Fruit fly (Drosophila melanogaster) whole organism, embryonic: ENCODE measurements around the gene Spn38F.

Experiments
- Ada2b ChIP-seq: fragments of 200-800 bp; sonication (Bioruptor generic); IDR thresholded peaks from 2 replicates; pipeline ENCODE4 v1.3.6; 2022; ENCODE audit warnings: missing biosample characterization, missing genetic modification characterization
- Adf1 ChIP-seq: fragments of 200-800 bp; sonication (Bioruptor generic); IDR thresholded peaks from 2 replicates; pipeline ENCODE4 v1.3.6; 2022; ENCODE audit warnings: missing biosample characterization, missing genetic modification characterization
- B-H1 ChIP-seq: fragments of 200-800 bp; sonication (Bioruptor generic); IDR thresholded peaks from 3 replicates; pipeline ENCODE4 v1.3.6; 2022; ENCODE audit warnings: missing biosample characterization, missing genetic modification characterization
- B-H2 ChIP-seq: fragments of 200-800 bp; sonication (Bioruptor generic); optimal IDR thresholded peaks from 2 replicates; lab custom pipeline; 2018; ENCODE audit warnings: missing biosample characterization, mild to moderate bottlenecking, missing genetic modification characterization
- Blimp-1 ChIP-seq: fragments of 200-800 bp; sonication (Bioruptor generic); optimal IDR thresholded peaks from 3 replicates; lab custom pipeline; 2018; ENCODE audit warnings: missing biosample characterization, missing genetic modification characterization, mild to moderate bottlenecking, moderate library complexity, missing genetic modification reagents
- Bteb2 ChIP-seq: fragments of 200-800 bp; sonication (Bioruptor generic); optimal IDR thresholded peaks from 2 replicates; lab custom pipeline; 2016; ENCODE audit warnings: missing biosample characterization, missing genetic modification characterization
- CG1024 ChIP-seq: fragments of 200-800 bp; sonication (Bioruptor generic); IDR thresholded peaks from 2 replicates; pipeline ENCODE4 v1.3.6; 2022; ENCODE audit warnings: missing biosample characterization, missing genetic modification characterization
- CG10959 ChIP-seq: fragments of 200-800 bp; sonication (Bioruptor generic); IDR thresholded peaks from 2 replicates; pipeline ENCODE4 v1.3.6; 2022; ENCODE audit warnings: missing biosample characterization, missing genetic modification characterization
- CG12942 ChIP-seq: fragments of 200-800 bp; sonication (Bioruptor generic); optimal IDR thresholded peaks from 3 replicates; lab custom pipeline; 2016; ENCODE audit warnings: missing biosample characterization, missing genetic modification characterization
- CG13123 ChIP-seq: fragments of 200-800 bp; sonication (Bioruptor generic); optimal IDR thresholded peaks from 2 replicates; lab custom pipeline; 2016; ENCODE audit warnings: missing biosample characterization, missing genetic modification characterization
- CG13424 ChIP-seq: fragments of 200-800 bp; sonication (Bioruptor generic); optimal IDR thresholded peaks from 2 replicates; lab custom pipeline; 2019; ENCODE audit warnings: missing biosample characterization, mild to moderate bottlenecking, missing genetic modification characterization, moderate library complexity
- CG13894 ChIP-seq: fragments of 200-800 bp; sonication (Bioruptor generic); optimal IDR thresholded peaks from 3 replicates; lab custom pipeline; 2018; ENCODE audit warnings: missing biosample characterization, mild to moderate bottlenecking, missing genetic modification characterization, moderate library complexity
- CG14667 ChIP-seq: fragments of 200-800 bp; sonication (Bioruptor generic); IDR thresholded peaks from 2 replicates; pipeline ENCODE4 v1.3.6; 2022; ENCODE audit warnings: missing biosample characterization, missing genetic modification characterization
- CG14710 ChIP-seq: fragments of 200-800 bp; sonication (Bioruptor generic); optimal IDR thresholded peaks from 3 replicates; lab custom pipeline; 2019; ENCODE audit warnings: missing biosample characterization, mild to moderate bottlenecking, missing genetic modification characterization, moderate library complexity
- CG1602 ChIP-seq: fragments of 200-800 bp; sonication (Bioruptor generic); optimal IDR thresholded peaks from 3 replicates; lab custom pipeline; 2016; ENCODE audit warnings: missing biosample characterization, missing genetic modification characterization
- CG17385 ChIP-seq: fragments of 200-800 bp; sonication (Bioruptor generic); optimal IDR thresholded peaks from 3 replicates; lab custom pipeline; 2018; ENCODE audit warnings: missing biosample characterization, mild to moderate bottlenecking, missing genetic modification characterization
- CG18619 ChIP-seq: fragments of 200-800 bp; sonication (Bioruptor generic); optimal IDR thresholded peaks from 3 replicates; lab custom pipeline; 2017; ENCODE audit warnings: missing biosample characterization, mild to moderate bottlenecking, missing genetic modification characterization
- CG18764 ChIP-seq: fragments of 200-800 bp; sonication (Bioruptor generic); optimal IDR thresholded peaks from 3 replicates; lab custom pipeline; 2016; ENCODE audit warnings: missing biosample characterization, missing genetic modification characterization
- CG31388 ChIP-seq: fragments of 200-800 bp; sonication (Bioruptor generic); optimal IDR thresholded peaks from 2 replicates; lab custom pipeline; 2016; ENCODE audit warnings: missing biosample characterization, missing genetic modification characterization
- CG32767 ChIP-seq: fragments of 200-800 bp; sonication (Bioruptor generic); IDR thresholded peaks from 2 replicates; pipeline ENCODE4 v1.3.6; 2022; ENCODE audit warnings: missing biosample characterization, missing genetic modification characterization
- CG42726 ChIP-seq: fragments of 200-800 bp; sonication (Bioruptor generic); IDR thresholded peaks from 2 replicates; pipeline ENCODE4 v1.3.6; 2022; ENCODE audit warnings: missing biosample characterization, missing genetic modification characterization; ENCODE audit not compliant: partially characterized antibody
- CG6175 ChIP-seq: fragments of 200-800 bp; sonication (Bioruptor generic); IDR thresholded peaks from 3 replicates; pipeline ENCODE4 v1.3.6; 2022; ENCODE audit warnings: missing biosample characterization, missing genetic modification characterization
- CG6689 ChIP-seq: fragments of 200-800 bp; sonication (Bioruptor generic); IDR thresholded peaks from 2 replicates; pipeline ENCODE4 v1.3.6; 2022; ENCODE audit warnings: missing biosample characterization, missing genetic modification characterization
- CG6813 ChIP-seq: fragments of 200-800 bp; sonication (Bioruptor generic); optimal IDR thresholded peaks from 2 replicates; lab custom pipeline; 2017; ENCODE audit warnings: missing biosample characterization, missing genetic modification characterization, mild to moderate bottlenecking, moderate library complexity, missing genetic modification reagents
- CG7987 ChIP-seq: fragments of 200-800 bp; sonication (Bioruptor generic); optimal IDR thresholded peaks from 2 replicates; lab custom pipeline; 2018; ENCODE audit warnings: missing biosample characterization, mild to moderate bottlenecking, missing genetic modification characterization, moderate library complexity
- CG8478 ChIP-seq: fragments of >200 bp; optimal IDR thresholded peaks from 2 replicates; lab custom pipeline; 2018
- CG8944 ChIP-seq: fragments of 200-800 bp; sonication (Bioruptor generic); optimal IDR thresholded peaks from 3 replicates; lab custom pipeline; 2016; ENCODE audit warnings: missing biosample characterization, missing genetic modification characterization
- Camta ChIP-seq: fragments of 200-800 bp; sonication (Bioruptor generic); optimal IDR thresholded peaks from 2 replicates; lab custom pipeline; 2016; ENCODE audit warnings: missing biosample characterization, missing genetic modification characterization
- Dbx ChIP-seq: fragments of 200-800 bp; sonication (Bioruptor generic); IDR thresholded peaks from 3 replicates; pipeline ENCODE4 v1.3.6; 2022; ENCODE audit warnings: missing biosample characterization, missing genetic modification characterization
- E2f2 ChIP-seq: fragments of 200-800 bp; sonication (Bioruptor generic); IDR thresholded peaks from 2 replicates; pipeline ENCODE4 v1.3.6; 2022; ENCODE audit warnings: missing biosample characterization, missing genetic modification characterization
- ERR ChIP-seq: fragments of 200-800 bp; sonication (Bioruptor generic); optimal IDR thresholded peaks from 2 replicates; lab custom pipeline; 2016; ENCODE audit warnings: missing biosample characterization, missing genetic modification characterization
- Gug ChIP-seq: fragments of 200-800 bp; sonication (Bioruptor generic); IDR thresholded peaks from 4 replicates; pipeline ENCODE4 v1.3.6; 2022; ENCODE audit warnings: missing biosample characterization, missing genetic modification characterization
- Hr51 ChIP-seq, 2 experiments: fragments of 200-800 bp; sonication (Bioruptor generic); optimal IDR thresholded peaks; 2 replicates in 1 of 2; 3 replicates in 1 of 2; lab custom pipeline; 2016 to 2018; ENCODE audit warnings: missing biosample characterization in 2 of 2, missing genetic modification characterization in 2 of 2, mild to moderate bottlenecking in 1 of 2, moderate library complexity in 1 of 2
- Hsf ChIP-seq: fragments of 200-800 bp; sonication (Bioruptor generic); optimal IDR thresholded peaks from 3 replicates; lab custom pipeline; 2016; ENCODE audit warnings: missing biosample characterization, missing genetic modification characterization
- Mad ChIP-seq: fragments of 200-800 bp; sonication (Bioruptor generic); optimal IDR thresholded peaks from 2 replicates; lab custom pipeline; 2016; ENCODE audit warnings: missing biosample characterization, missing genetic modification characterization
- Ptx1 ChIP-seq: fragments of 200-800 bp; sonication (Bioruptor generic); IDR thresholded peaks from 2 replicates; pipeline ENCODE4 v1.3.6; 2022; ENCODE audit warnings: missing biosample characterization, missing genetic modification characterization
- Side ChIP-seq: fragments of 200-800 bp; sonication (Bioruptor generic); optimal IDR thresholded peaks from 2 replicates; lab custom pipeline; 2016; ENCODE audit warnings: missing biosample characterization, missing genetic modification characterization
- YL-1 ChIP-seq: fragments of 200-800 bp; sonication (Bioruptor generic); optimal IDR thresholded peaks from 3 replicates; lab custom pipeline; 2017; ENCODE audit warnings: missing biosample characterization, mild to moderate bottlenecking, missing genetic modification characterization
- az2 ChIP-seq: fragments of 200-800 bp; sonication (Bioruptor generic); optimal IDR thresholded peaks from 3 replicates; lab custom pipeline; 2016; ENCODE audit warnings: missing biosample characterization, missing genetic modification characterization
- chif ChIP-seq, 2 experiments: fragments of 200-800 bp; sonication (Bioruptor generic); optimal IDR thresholded peaks; 3 replicates each; lab custom pipeline; 2016; ENCODE audit warnings: missing biosample characterization in 2 of 2, missing genetic modification characterization in 2 of 2
- emc ChIP-seq: fragments of 200-800 bp; sonication (Bioruptor generic); optimal IDR thresholded peaks from 2 replicates; lab custom pipeline; 2016; ENCODE audit warnings: missing biosample characterization, missing genetic modification characterization
- en ChIP-seq: fragments of 200-800 bp; sonication (Bioruptor generic); optimal IDR thresholded peaks from 2 replicates; lab custom pipeline; 2016; ENCODE audit warnings: missing biosample characterization, missing genetic modification characterization
- exex ChIP-seq: fragments of 200-800 bp; sonication (Bioruptor generic); optimal IDR thresholded peaks from 4 replicates; lab custom pipeline; 2018; ENCODE audit warnings: missing biosample characterization, mild to moderate bottlenecking, missing genetic modification characterization, moderate library complexity
- fd96Cb ChIP-seq: fragments of 200-800 bp; sonication (Bioruptor generic); optimal IDR thresholded peaks from 2 replicates; lab custom pipeline; 2018; ENCODE audit warnings: missing biosample characterization, mild to moderate bottlenecking, missing genetic modification characterization, moderate library complexity
- klu ChIP-seq: fragments of 200-800 bp; sonication (Bioruptor generic); IDR thresholded peaks from 2 replicates; pipeline ENCODE4 v1.3.6; 2022; ENCODE audit warnings: missing biosample characterization, missing genetic modification characterization
- lola ChIP-seq, 3 experiments: fragments of >200 bp in 2 of 3; fragments of 200-800 bp in 1 of 3; sonication (Bioruptor generic) in 1 of 3; optimal IDR thresholded peaks; 2 replicates each; lab custom pipeline; 2017 to 2019; ENCODE audit warnings: missing biosample characterization in 3 of 3, missing genetic modification characterization in 3 of 3, mild to moderate bottlenecking in 1 of 3, moderate library complexity in 1 of 3
- luna ChIP-seq: fragments of 200-800 bp; sonication (Bioruptor generic); optimal IDR thresholded peaks from 2 replicates; lab custom pipeline; 2016; ENCODE audit warnings: missing biosample characterization, missing genetic modification characterization
- odd ChIP-seq: fragments of 200-800 bp; sonication (Bioruptor generic); optimal IDR thresholded peaks from 2 replicates; lab custom pipeline; 2017; ENCODE audit warnings: missing biosample characterization, mild to moderate bottlenecking, missing genetic modification characterization
- p53 ChIP-seq: fragments of 200-800 bp; sonication (Bioruptor generic); optimal IDR thresholded peaks from 2 replicates; lab custom pipeline; 2016; ENCODE audit warnings: missing biosample characterization, missing genetic modification characterization
- stc ChIP-seq: fragments of 200-800 bp; sonication (Bioruptor generic); IDR thresholded peaks from 2 replicates; pipeline ENCODE4 v1.3.6; 2022; ENCODE audit warnings: missing biosample characterization, missing genetic modification characterization
- stwl ChIP-seq: fragments of 200-800 bp; sonication (Bioruptor generic); optimal IDR thresholded peaks from 3 replicates; lab custom pipeline; 2018; ENCODE audit warnings: missing biosample characterization, mild to moderate bottlenecking, missing genetic modification characterization, moderate library complexity
- zfh2 ChIP-seq: fragments of 200-800 bp; sonication (Bioruptor generic); optimal IDR thresholded peaks from 2 replicates; lab custom pipeline; 2016; ENCODE audit warnings: missing biosample characterization, missing genetic modification characterization

The Spn38F gene

dm6 chr2L:20840462-20841038 is 2.8 kb upstream of the Spn38F start, which contains the start of gene CG31676 (continued):
- TF ChIP-seq luna, result peak; percentile 46
- no peak for TF ChIP-seq Ptx1 (GFP tag; lab: Robert Waterston, UW)
- TF ChIP-seq CG42726 (GFP tag; lab: Robert Waterston, UW), result no peak
- TF ChIP-seq emc (GFP tag; lab: Kevin White, UChicago), result no peak
- no peak for TF ChIP-seq Bteb2 (GFP tag; lab: Kevin White, UChicago)
- TF ChIP-seq CG32767 (GFP tag; lab: Robert Waterston, UW), result no peak
- TF ChIP-seq klu (GFP tag; lab: Robert Waterston, UW), result no peak
- no peak for TF ChIP-seq Camta
- no peak for TF ChIP-seq CG13424 (tag; lab: Kevin White, UChicago)
- TF ChIP-seq CG18619, result no peak
- TF ChIP-seq fd96Cb (tag; lab: Kevin White, UChicago), result no peak
- peak; percentile 37 for TF ChIP-seq odd (GFP tag; lab: Kevin White, UChicago)
- no peak for TF ChIP-seq Hr51 (GFP tag; optimal IDR thresholded peaks at IDR 0.05; lab: Kevin White, UChicago)
- TF ChIP-seq stc, result no peak
- TF ChIP-seq CG10959, result no peak
- peak; percentile 57 for TF ChIP-seq CG6813
- peak; percentile 12 for TF ChIP-seq CG17385 (GFP tag; lab: Kevin White, UChicago)
- TF ChIP-seq Hsf (GFP tag; lab: Kevin White, UChicago), result no peak
- no peak for TF ChIP-seq CG14710
- TF ChIP-seq CG13894, result no peak
- TF ChIP-seq Side (GFP tag; lab: Kevin White, UChicago), result no peak
- TF ChIP-seq CG1024 (GFP tag; lab: Robert Waterston, UW), result no peak
- TF ChIP-seq Gug, result no peak
- no peak for TF ChIP-seq CG12942 (GFP tag; lab: Kevin White, UChicago)
- TF ChIP-seq Mad (GFP tag; lab: Kevin White, UChicago), result no peak
- TF ChIP-seq CG1602 (GFP tag; lab: Kevin White, UChicago), result no peak
- no peak for TF ChIP-seq Dbx
- no peak for TF ChIP-seq YL-1 (GFP tag; lab: Kevin White, UChicago)
- no peak for TF ChIP-seq B-H1 (GFP tag; lab: Robert Waterston, UW)
- no peak for TF ChIP-seq CG18764 (GFP tag; lab: Kevin White, UChicago)
- no peak for TF ChIP-seq E2f2
- TF ChIP-seq CG8478 (lab: Kevin White, UChicago), result no peak
- no peak for TF ChIP-seq CG8944 (GFP tag; lab: Kevin White, UChicago)
- no peak for TF ChIP-seq CG6689 (GFP tag; lab: Robert Waterston, UW)
- no peak for TF ChIP-seq en (GFP tag; lab: Kevin White, UChicago)
- TF ChIP-seq B-H2, result peak; percentile 73
- TF ChIP-seq exex (tag; lab: Kevin White, UChicago), result no peak
- no peak for TF ChIP-seq lola (GFP tag; optimal IDR thresholded peaks at IDR 0.05; lab: Kevin White, UChicago)
- no peak for TF ChIP-seq zfh2 (GFP tag; lab: Kevin White, UChicago)
- no peak for TF ChIP-seq chif (GFP tag; optimal IDR thresholded peaks at IDR 0.05; lab: Kevin White, UChicago)
- no peak for TF ChIP-seq stwl (tag; lab: Kevin White, UChicago)
- no peak for TF ChIP-seq Blimp-1 (GFP tag; lab: Kevin White, UChicago)
- peak; percentile 53 for TF ChIP-seq CG7987 (GFP tag; lab: Kevin White, UChicago)
- TF ChIP-seq Adf1 (GFP tag; lab: Robert Waterston, UW), result no peak
- no peak for TF ChIP-seq CG13123 (GFP tag; lab: Kevin White, UChicago)
- no peak for TF ChIP-seq p53
- TF ChIP-seq CG31388 (GFP tag; lab: Kevin White, UChicago), result no peak
- TF ChIP-seq ERR (GFP tag; lab: Kevin White, UChicago), result no peak
- TF ChIP-seq az2 (GFP tag; lab: Kevin White, UChicago), result no peak
- no peak for TF ChIP-seq CG14667
- no peak for TF ChIP-seq Ada2b
- 0 out of 3 replicates have a peak, but pooled peaks have one; percentile 23 for TF ChIP-seq CG6175 (GFP tag; lab: Robert Waterston, UW)
